Fruit fly (Drosophila melanogaster) whole organism, prepupa: ENCODE measurements around the gene Pi4KIIIalpha.

ENCODE experiments used
- CG10631 ChIP-seq: fragments of 200-800 bp; sonication (Bioruptor generic); optimal IDR thresholded peaks from 2 replicates; lab custom pipeline; 2016; ENCODE audit warnings: missing biosample characterization, missing genetic modification characterization
- CG10669 ChIP-seq: fragments of 200-800 bp; sonication (Bioruptor generic); optimal IDR thresholded peaks from 3 replicates; lab custom pipeline; 2018; ENCODE audit warnings: missing biosample characterization, mild to moderate bottlenecking, missing genetic modification characterization, moderate library complexity
- CG11762 ChIP-seq: fragments of 200-800 bp; sonication (Bioruptor generic); optimal IDR thresholded peaks from 3 replicates; lab custom pipeline; 2016; ENCODE audit warnings: missing biosample characterization, missing genetic modification characterization; ENCODE audit not compliant: insufficient read depth
- CG15336 ChIP-seq: fragments of 200-800 bp; sonication (Bioruptor generic); IDR thresholded peaks from 2 replicates; pipeline ENCODE4 v1.3.6; 2022; ENCODE audit warnings: missing biosample characterization, missing genetic modification characterization
- CG1621 ChIP-seq: fragments of 200-800 bp; sonication (Bioruptor generic); optimal IDR thresholded peaks from 3 replicates; lab custom pipeline; 2018; ENCODE audit warnings: missing biosample characterization, mild to moderate bottlenecking, missing genetic modification characterization
- CG16779 ChIP-seq: fragments of 200-800 bp; sonication (Bioruptor generic); optimal IDR thresholded peaks from 3 replicates; lab custom pipeline; 2017; ENCODE audit warnings: missing biosample characterization, mild to moderate bottlenecking, missing genetic modification characterization
- CG3032 ChIP-seq: fragments of 200-800 bp; optimal IDR thresholded peaks from 2 replicates; lab custom pipeline; 2019; ENCODE audit warnings: missing biosample characterization, mild to moderate bottlenecking, missing genetic modification characterization, moderate library complexity
- CG31627 ChIP-seq: fragments of 200-800 bp; sonication (Bioruptor generic); optimal IDR thresholded peaks from 3 replicates; lab custom pipeline; 2016; ENCODE audit warnings: missing biosample characterization, missing genetic modification characterization
- CG32006 ChIP-seq: fragments of 200-800 bp; sonication (Bioruptor generic); optimal IDR thresholded peaks from 3 replicates; lab custom pipeline; 2017; ENCODE audit warnings: missing biosample characterization, mild to moderate bottlenecking, missing genetic modification characterization
- CG6163 ChIP-seq: fragments of 200-800 bp; sonication (Bioruptor generic); IDR thresholded peaks from 3 replicates; pipeline ENCODE4 v1.3.6; 2022; ENCODE audit warnings: missing biosample characterization, missing genetic modification characterization
- CG6276 ChIP-seq: fragments of 200-800 bp; sonication (Bioruptor generic); optimal IDR thresholded peaks from 2 replicates; lab custom pipeline; 2017; ENCODE audit warnings: missing biosample characterization, mild to moderate bottlenecking, missing genetic modification characterization
- CG6808 ChIP-seq: fragments of 200-800 bp; sonication (Bioruptor generic); optimal IDR thresholded peaks from 3 replicates; lab custom pipeline; 2017; ENCODE audit warnings: missing biosample characterization, missing genetic modification characterization, mild to moderate bottlenecking, moderate library complexity, missing genetic modification reagents
- CG6854 ChIP-seq: fragments of 200-800 bp; sonication (Bioruptor generic); optimal IDR thresholded peaks from 2 replicates; lab custom pipeline; 2017; ENCODE audit warnings: missing biosample characterization, mild to moderate bottlenecking, missing genetic modification characterization
- CG8319 ChIP-seq: fragments of 200-800 bp; sonication (Bioruptor generic); optimal IDR thresholded peaks from 3 replicates; lab custom pipeline; 2016; ENCODE audit warnings: missing biosample characterization, missing genetic modification characterization
- CG9139 ChIP-seq: fragments of 200-800 bp; sonication (Bioruptor generic); optimal IDR thresholded peaks from 3 replicates; lab custom pipeline; 2017; ENCODE audit warnings: missing biosample characterization, mild to moderate bottlenecking, missing genetic modification characterization
- Eip78C ChIP-seq: fragments of 200-800 bp; sonication (Bioruptor generic); peaks from one replicate; lab custom pipeline; 2016; ENCODE audit warnings: missing biosample characterization, missing genetic modification characterization
- Gug ChIP-seq: fragments of 200-800 bp; sonication (Bioruptor generic); IDR thresholded peaks from 2 replicates; pipeline ENCODE4 v1.3.6; 2022; ENCODE audit warnings: missing biosample characterization, missing genetic modification characterization
- Hr38 ChIP-seq: sonication (Bioruptor generic); optimal IDR thresholded peaks from 2 replicates; lab custom pipeline; 2016; ENCODE audit warnings: missing biosample characterization, missing genetic modification characterization
- Hr4 ChIP-seq: fragments of 200-800 bp; sonication (Bioruptor generic); optimal IDR thresholded peaks from 3 replicates; lab custom pipeline; 2016; ENCODE audit warnings: missing biosample characterization, missing genetic modification characterization
- Lpt ChIP-seq: fragments of 200-800 bp; sonication (Bioruptor generic); optimal IDR thresholded peaks from 3 replicates; lab custom pipeline; 2016; ENCODE audit warnings: missing biosample characterization, missing genetic modification characterization
- Sox102F ChIP-seq: fragments of 200-800 bp; sonication (Bioruptor generic); optimal IDR thresholded peaks from 2 replicates; lab custom pipeline; 2016; ENCODE audit warnings: missing biosample characterization, mild to moderate bottlenecking, missing genetic modification characterization
- Sox14 ChIP-seq: fragments of 200-800 bp; sonication (Bioruptor generic); optimal IDR thresholded peaks from 3 replicates; lab custom pipeline; 2016; ENCODE audit warnings: missing biosample characterization, missing genetic modification characterization
- cyc ChIP-seq: fragments of 200-800 bp; sonication (Bioruptor generic); optimal IDR thresholded peaks from 3 replicates; lab custom pipeline; 2016; ENCODE audit warnings: missing biosample characterization, missing genetic modification characterization
- dac ChIP-seq: fragments of 200-800 bp; sonication (Bioruptor generic); optimal IDR thresholded peaks from 2 replicates; lab custom pipeline; 2017; ENCODE audit warnings: missing biosample characterization, mild to moderate bottlenecking, missing genetic modification characterization
- dsx ChIP-seq: fragments of 200-800 bp; optimal IDR thresholded peaks from 3 replicates; lab custom pipeline; 2019; ENCODE audit warnings: missing biosample characterization, mild to moderate bottlenecking, missing genetic modification characterization, moderate library complexity; ENCODE audit not compliant: poor library complexity, severe bottlenecking
- eg ChIP-seq: fragments of 200-800 bp; sonication (Bioruptor generic); IDR thresholded peaks from 3 replicates; pipeline ENCODE4 v1.3.6; 2022; ENCODE audit warnings: missing biosample characterization, missing genetic modification characterization
- fd59A ChIP-seq: fragments of 200-800 bp; sonication (Bioruptor generic); optimal IDR thresholded peaks from 2 replicates; lab custom pipeline; 2017; ENCODE audit warnings: missing biosample characterization, mild to moderate bottlenecking, missing genetic modification characterization, missing genetic modification reagents
- fd85E ChIP-seq: fragments of 200-800 bp; sonication (Bioruptor generic); optimal IDR thresholded peaks from 3 replicates; lab custom pipeline; 2016; ENCODE audit warnings: missing biosample characterization, missing genetic modification characterization
- fkh ChIP-seq: fragments of 200-800 bp; sonication (Bioruptor generic); optimal IDR thresholded peaks from 3 replicates; lab custom pipeline; 2017; ENCODE audit warnings: missing biosample characterization, mild to moderate bottlenecking, missing genetic modification characterization, moderate library complexity
- lz ChIP-seq: fragments of 200-800 bp; sonication (Bioruptor generic); optimal IDR thresholded peaks from 3 replicates; lab custom pipeline; 2016; ENCODE audit warnings: missing biosample characterization, missing genetic modification characterization
- net ChIP-seq: fragments of 200-800 bp; sonication (Bioruptor generic); optimal IDR thresholded peaks from 3 replicates; lab custom pipeline; 2016; ENCODE audit warnings: missing biosample characterization, missing genetic modification characterization
- salr ChIP-seq, 2 experiments: fragments of 200-800 bp; sonication (Bioruptor generic); optimal IDR thresholded peaks; 3 replicates each; lab custom pipeline; 2016 to 2018; ENCODE audit warnings: missing biosample characterization in 2 of 2, missing genetic modification characterization in 2 of 2, mild to moderate bottlenecking in 1 of 2
- ss ChIP-seq, 2 experiments: fragments of 200-800 bp; sonication (Bioruptor generic); optimal IDR thresholded peaks; 2 replicates in 1 of 2; 3 replicates in 1 of 2; lab custom pipeline; 2017 to 2018; ENCODE audit warnings: mild to moderate bottlenecking in 2 of 2, missing biosample characterization in 2 of 2, missing genetic modification characterization in 2 of 2, moderate library complexity in 1 of 2
- svp ChIP-seq: fragments of 200-800 bp; sonication (Bioruptor generic); peaks from one replicate; lab custom pipeline; 2016; ENCODE audit warnings: missing biosample characterization, missing genetic modification characterization
- vri ChIP-seq: fragments of 200-800 bp; sonication (Bioruptor generic); optimal IDR thresholded peaks from 3 replicates; lab custom pipeline; 2016; ENCODE audit warnings: missing biosample characterization, mild to moderate bottlenecking, missing genetic modification characterization

Gene Pi4KIIIalpha

dm6 chrX:2642484-2643379 is 18.1 kb downstream of the Pi4KIIIalpha start:
- peak; percentile 23 for TF ChIP-seq Sox14 (GFP tag; lab: Kevin White, UChicago)
- no peak for TF ChIP-seq svp (GFP tag; lab: Kevin White, UChicago)
- TF ChIP-seq dac (GFP tag; lab: Kevin White, UChicago) = peak; percentile 38
- peak; percentile 27 to 50 for TF ChIP-seq ss (GFP tag; optimal IDR thresholded peaks at IDR 0.05; lab: Kevin White, UChicago)
- TF ChIP-seq CG31627 (GFP tag; lab: Kevin White, UChicago) = no peak
- peak; percentile 37; the same call in 1 of the 2 replicates for TF ChIP-seq CG15336 (GFP tag; lab: Robert Waterston, UW)
- TF ChIP-seq CG6808 = peak; percentile 18
- TF ChIP-seq CG6854 = peak; percentile 9
- TF ChIP-seq CG6276 (GFP tag; lab: Kevin White, UChicago) = peak; percentile 64
- peak; percentile 28 for TF ChIP-seq CG10669 (GFP tag; lab: Kevin White, UChicago)
- no peak for TF ChIP-seq CG8319 (GFP tag; lab: Kevin White, UChicago)
- TF ChIP-seq CG32006 (GFP tag; lab: Kevin White, UChicago) = peak; percentile 34
- no peak for TF ChIP-seq fd85E (GFP tag; lab: Kevin White, UChicago)
- no peak for TF ChIP-seq CG11762 (GFP tag; lab: Kevin White, UChicago)
- TF ChIP-seq CG6163 = peak; percentile 47
- TF ChIP-seq CG16779 (tag; lab: Kevin White, UChicago) = no peak
- peak; percentile 1 for TF ChIP-seq dsx (GFP tag; lab: Kevin White, UChicago)
- peak; percentile 65; the same call in 2 of the 3 replicates for TF ChIP-seq eg (GFP tag; lab: Robert Waterston, UW)
- TF ChIP-seq Eip78C (GFP tag; lab: Kevin White, UChicago) = peak; percentile 73
- TF ChIP-seq Gug (GFP tag; lab: Robert Waterston, UW) = peak; percentile 17; the same call in 1 of the 2 replicates
- TF ChIP-seq cyc (GFP tag; lab: Kevin White, UChicago) = no peak
- peak; percentile 12 for TF ChIP-seq fkh (GFP tag; lab: Kevin White, UChicago)
- no peak for TF ChIP-seq lz (GFP tag; lab: Kevin White, UChicago)
- TF ChIP-seq CG1621 = peak; percentile 3
- TF ChIP-seq vri (GFP tag; lab: Kevin White, UChicago) = peak; percentile 42
- TF ChIP-seq net (GFP tag; lab: Kevin White, UChicago) = no peak
- peak; percentile 21 for TF ChIP-seq Lpt (GFP tag; lab: Kevin White, UChicago)
- TF ChIP-seq salr (GFP tag; optimal IDR thresholded peaks at IDR 0.05; lab: Kevin White, UChicago) = peak in 1 of 2 experiments; percentile 3

- TF ChIP-seq CG16779 (tag; lab: Kevin White, UChicago) (no peak), Hr4 (GFP tag; lab: Kevin White, UChicago) (no peak), CG32006 (GFP tag; lab: Kevin White, UChicago) (no peak), CG10631 (GFP tag; lab: Kevin White, UChicago) (no peak), Eip78C (GFP tag; lab: Kevin White, UChicago) (no peak), ss (GFP tag; optimal IDR thresholded peaks at IDR 0.05; lab: Kevin White, UChicago) (no peak), Sox102F (no peak), CG3032 (no peak), fd59A (GFP tag; lab: Kevin White, UChicago) (no peak), dac (GFP tag; lab: Kevin White, UChicago) (no peak), Hr38 (GFP tag; lab: Kevin White, UChicago) (no peak), CG9139 (GFP tag; lab: Kevin White, UChicago) (no peak)
- TF ChIP-seq, all 60 proteins: peak for 0
Observed at dm6 chrX:2645593-2645992, 21.0 kb downstream of the Pi4KIIIalpha start.
